Worm (Caenorhabditis elegans) whole organism, L1 larva: Measurements from ENCODE around the gene tsp-2.

Experiments
- C16A3.4 ChIP-seq: fragments of 150-350 bp; optimal IDR thresholded peaks from 2 replicates; lab custom pipeline; 2014; ENCODE audit warnings: missing biosample characterization, missing genetic modification characterization
- F16B12.6 ChIP-seq: fragments of 150-350 bp; optimal IDR thresholded peaks from 2 replicates; lab custom pipeline; 2014; ENCODE audit warnings: missing biosample characterization, missing genetic modification characterization
- Y116A8C.19 ChIP-seq: sonication (generic microtip); optimal IDR thresholded peaks from 2 replicates; lab custom pipeline; 2016; ENCODE audit warnings: missing compliant biosample characterization, missing genetic modification characterization, borderline replicate concordance
- aha-1 ChIP-seq: fragments of 150-350 bp; optimal IDR thresholded peaks from 2 replicates; lab custom pipeline; 2014; ENCODE audit warnings: missing biosample characterization, missing genetic modification characterization
- aly-2 ChIP-seq: fragments of 150-350 bp; optimal IDR thresholded peaks from 2 replicates; lab custom pipeline; 2014; ENCODE audit warnings: missing biosample characterization, missing genetic modification characterization
- ama-1 ChIP-seq: fragments of 150-350 bp; optimal IDR thresholded peaks from 2 replicates; lab custom pipeline; 2014
- blmp-1 ChIP-seq: fragments of 150-350 bp; optimal IDR thresholded peaks from 2 replicates; lab custom pipeline; 2014; ENCODE audit warnings: missing biosample characterization, missing genetic modification characterization
- ceh-8 ChIP-seq: fragments of 200-800 bp; sonication (Bioruptor generic); optimal IDR thresholded peaks from 2 replicates; lab custom pipeline; 2018; ENCODE audit warnings: mild to moderate bottlenecking, missing genetic modification characterization, moderate library complexity, missing compliant biosample characterization
- ceh-90 ChIP-seq: sonication (generic microtip); optimal IDR thresholded peaks from 2 replicates; lab custom pipeline; 2016; ENCODE audit warnings: missing genetic modification characterization, missing compliant biosample characterization
- ces-1 ChIP-seq: fragments of 150-350 bp; optimal IDR thresholded peaks from 2 replicates; lab custom pipeline; 2014; ENCODE audit warnings: missing biosample characterization, missing genetic modification reagents, missing genetic modification characterization
- dsc-1 ChIP-seq: sonication (generic microtip); optimal IDR thresholded peaks from 2 replicates; lab custom pipeline; 2016; ENCODE audit warnings: mild to moderate bottlenecking, missing genetic modification characterization, missing compliant biosample characterization
- egl-27 ChIP-seq, 2 experiments: fragments of 150-350 bp in 1 of 2; sonication (generic microtip); optimal IDR thresholded peaks; 3 replicates each; lab custom pipeline; 2017 to 2018; ENCODE audit warnings: missing biosample characterization in 2 of 2, missing genetic modification characterization in 2 of 2, missing genetic modification reagents in 2 of 2
- elt-2 ChIP-seq: sonication (generic microtip); optimal IDR thresholded peaks from 2 replicates; lab custom pipeline; 2016; ENCODE audit warnings: missing genetic modification characterization, mild to moderate bottlenecking, inconsistent platforms, missing compliant biosample characterization, missing genetic modification reagents
- elt-3 ChIP-seq, 6 experiments: fragments of 150-350 bp in 1 of 6; sonication (generic microtip); optimal IDR thresholded peaks; 2 replicates each; lab custom pipeline; 2017 to 2018; ENCODE audit warnings: missing biosample characterization in 6 of 6, missing genetic modification characterization in 6 of 6, inconsistent platforms in 1 of 6
- ets-5 ChIP-seq: fragments of 200-800 bp; sonication (Bioruptor generic); IDR thresholded peaks from 2 replicates; pipeline ENCODE4 v1.3.6; 2022; ENCODE audit warnings: missing genetic modification characterization, missing compliant biosample characterization
- hlh-4 ChIP-seq: sonication (generic microtip); optimal IDR thresholded peaks from 2 replicates; lab custom pipeline; 2016; ENCODE audit warnings: mild to moderate bottlenecking, missing genetic modification characterization, missing compliant biosample characterization
- lin-15B ChIP-seq: fragments of 150-350 bp; sonication (generic microtip); optimal IDR thresholded peaks from 3 replicates; lab custom pipeline; 2014; ENCODE audit warnings: missing biosample characterization, missing genetic modification characterization
- lin-39 ChIP-seq: fragments of 150-350 bp; optimal IDR thresholded peaks from 2 replicates; lab custom pipeline; 2014; ENCODE audit warnings: missing biosample characterization, missing genetic modification reagents, missing genetic modification characterization
- lir-3 ChIP-seq: sonication (generic microtip); optimal IDR thresholded peaks from 2 replicates; lab custom pipeline; 2016; ENCODE audit warnings: mild to moderate bottlenecking, missing genetic modification characterization, moderate library complexity, missing compliant biosample characterization; ENCODE audit not compliant: poor library complexity
- lsy-2 ChIP-seq, 2 experiments: fragments of 150-350 bp; optimal IDR thresholded peaks; 2 replicates each; lab custom pipeline; 2014; ENCODE audit warnings: missing biosample characterization in 2 of 2, missing genetic modification characterization in 2 of 2
- mef-2 ChIP-seq: fragments of 150-350 bp; optimal IDR thresholded peaks from 2 replicates; lab custom pipeline; 2014; ENCODE audit warnings: missing biosample characterization, missing genetic modification characterization
- nhr-12 ChIP-seq: sonication (generic microtip); optimal IDR thresholded peaks from 2 replicates; lab custom pipeline; 2017; ENCODE audit warnings: missing biosample characterization, missing genetic modification characterization
- nhr-90 ChIP-seq: sonication (generic microtip); optimal IDR thresholded peaks from 2 replicates; lab custom pipeline; 2016; ENCODE audit warnings: mild to moderate bottlenecking, missing genetic modification characterization, missing compliant biosample characterization; ENCODE audit not compliant: poor library complexity
- pax-3 ChIP-seq: fragments of 200-800 bp; sonication (Bioruptor generic); optimal IDR thresholded peaks from 2 replicates; lab custom pipeline; 2018; ENCODE audit warnings: mild to moderate bottlenecking, missing genetic modification characterization, moderate library complexity, missing compliant biosample characterization
- skn-1 ChIP-seq: fragments of 150-350 bp; optimal IDR thresholded peaks from 2 replicates; lab custom pipeline; 2014; ENCODE audit warnings: missing biosample characterization, missing genetic modification characterization
- sox-4 ChIP-seq: sonication (generic microtip); optimal IDR thresholded peaks from 2 replicates; lab custom pipeline; 2016; ENCODE audit warnings: missing genetic modification characterization, missing compliant biosample characterization
- tlp-1 ChIP-seq: fragments of 150-350 bp; optimal IDR thresholded peaks from 2 replicates; lab custom pipeline; 2014; ENCODE audit warnings: missing biosample characterization, missing genetic modification characterization
- unc-30 ChIP-seq: sonication (generic microtip); optimal IDR thresholded peaks from 2 replicates; lab custom pipeline; 2017; ENCODE audit warnings: missing biosample characterization, missing genetic modification characterization
- xbp-1 ChIP-seq: sonication (generic microtip); optimal IDR thresholded peaks from 2 replicates; lab custom pipeline; 2016; ENCODE audit warnings: missing genetic modification characterization, missing compliant biosample characterization
- zag-1 ChIP-seq: fragments of 150-350 bp; optimal IDR thresholded peaks from 2 replicates; lab custom pipeline; 2014; ENCODE audit warnings: missing biosample characterization, missing genetic modification characterization
- ztf-11 ChIP-seq, 2 experiments: sonication (generic microtip); optimal IDR thresholded peaks; 2 replicates each; lab custom pipeline; 2016 to 2017; ENCODE audit warnings: missing genetic modification characterization in 2 of 2, missing biosample characterization in 1 of 2, missing compliant biosample characterization in 1 of 2
- ztf-4 ChIP-seq: fragments of 150-350 bp; optimal IDR thresholded peaks from 2 replicates; lab custom pipeline; 2014; ENCODE audit warnings: missing biosample characterization, missing genetic modification characterization

tsp-2 gene

DNA sequence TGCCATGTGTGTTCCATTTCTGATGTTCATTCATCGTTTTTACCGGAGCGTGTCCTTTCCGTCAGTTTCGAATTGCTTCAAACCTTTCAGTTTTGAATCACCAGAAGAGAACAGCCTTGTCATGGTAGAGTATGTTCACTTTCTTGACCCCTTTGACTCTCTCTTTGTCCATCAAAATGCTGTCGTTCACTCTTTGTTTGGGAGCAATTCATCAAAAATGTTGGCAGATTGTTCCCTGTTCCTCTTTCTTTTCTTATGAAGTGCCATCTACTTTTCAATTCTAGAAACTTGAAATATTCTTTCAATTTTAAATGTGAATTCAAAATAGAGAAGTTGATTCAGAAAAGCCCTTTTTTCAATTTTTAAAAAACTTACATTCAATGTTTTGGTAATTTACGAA, 43.6 kb upstream of the tsp-2 start:
- TF ChIP-seq elt-2 (no peak), hlh-4 (tag; lab: Kevin White, UChicago) (no peak), elt-3 (tag; optimal IDR thresholded peaks at IDR 0.05; lab: Kevin White, UChicago) (no peak), ceh-8 (no peak), Y116A8C.19 (tag; lab: Kevin White, UChicago) (no peak), ztf-11 (tag; optimal IDR thresholded peaks at IDR 0.05; lab: Kevin White, UChicago) (no peak), zag-1 (tag; lab: Kevin White, UChicago) (no peak), blmp-1 (tag; lab: Kevin White, UChicago) (no peak), unc-30 (tag; lab: Kevin White, UChicago) (no peak), mef-2 (tag; lab: Kevin White, UChicago) (no peak), xbp-1 (tag; lab: Kevin White, UChicago) (no peak), lin-15B (tag; lab: Kevin White, UChicago) (no peak)

DNA sequence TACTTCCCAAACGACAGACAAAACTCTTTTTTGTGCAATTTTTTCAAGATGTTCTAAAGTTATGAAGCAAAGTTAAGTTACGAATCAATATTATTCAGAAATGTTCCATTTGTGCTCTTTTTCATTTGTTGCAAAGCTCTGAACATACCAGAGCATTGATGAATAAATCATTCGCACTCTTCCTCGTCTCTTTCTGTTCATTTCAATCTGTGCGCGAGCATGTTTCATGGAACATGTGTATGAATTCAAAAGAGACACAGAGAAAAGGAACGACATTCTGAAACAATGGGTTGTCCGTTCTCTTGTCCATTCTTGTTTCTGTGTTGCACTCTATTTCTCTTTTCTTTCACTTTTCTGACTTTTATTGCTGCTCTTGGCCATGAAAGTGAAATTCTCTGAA, 42.6 kb upstream of the tsp-2 start:
- TF ChIP-seq lir-3 (tag; lab: Kevin White, UChicago) = no peak
- TF ChIP-seq skn-1 (tag; lab: Kevin White, UChicago) = no peak
- no peak for TF ChIP-seq ets-5 (GFP tag; lab: Robert Waterston, UW)
- no peak for TF ChIP-seq egl-27 (tag; optimal IDR thresholded peaks at IDR 0.05; lab: Kevin White, UChicago)
- no peak for TF ChIP-seq F16B12.6 (tag; lab: Kevin White, UChicago)
- no peak for TF ChIP-seq ceh-90 (tag; lab: Kevin White, UChicago)
- TF ChIP-seq tlp-1 (tag; lab: Kevin White, UChicago) = no peak
- TF ChIP-seq aly-2 = no peak
- no peak for TF ChIP-seq ces-1 (GFP tag; lab: Kevin White, UChicago)

DNA sequence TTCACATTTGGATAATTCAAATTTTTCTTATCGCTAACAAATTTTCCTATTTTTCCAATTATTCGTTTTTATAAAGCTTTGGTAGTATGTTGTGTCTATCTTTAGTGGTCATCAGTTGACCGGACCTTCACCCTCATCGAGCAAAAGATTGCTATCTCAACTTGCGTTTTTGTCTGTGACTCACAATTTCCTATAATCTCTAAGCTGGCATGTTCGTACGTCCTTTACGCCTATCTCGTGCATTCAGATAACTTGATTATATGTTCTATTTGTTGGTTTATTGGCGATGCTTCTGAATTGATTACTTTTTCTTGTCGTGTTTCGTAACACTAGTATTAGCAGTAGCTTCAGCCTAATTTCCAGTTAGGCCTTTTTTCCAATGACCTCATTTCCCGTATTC, 41.8 kb upstream of the tsp-2 start:
- TF ChIP-seq ceh-8 = no peak
- no peak for TF ChIP-seq lir-3 (tag; lab: Kevin White, UChicago)
- TF ChIP-seq elt-3 (tag; optimal IDR thresholded peaks at IDR 0.05; lab: Kevin White, UChicago) = no peak
- no peak for TF ChIP-seq ama-1
- no peak for TF ChIP-seq F16B12.6 (tag; lab: Kevin White, UChicago)
- no peak for TF ChIP-seq nhr-90 (tag; lab: Kevin White, UChicago)
- TF ChIP-seq unc-30 (tag; lab: Kevin White, UChicago) = no peak
- TF ChIP-seq sox-4 (tag; lab: Kevin White, UChicago) = no peak
- TF ChIP-seq C16A3.4 (tag; lab: Kevin White, UChicago) = no peak
- no peak for TF ChIP-seq lin-39 (tag; lab: Kevin White, UChicago)

DNA sequence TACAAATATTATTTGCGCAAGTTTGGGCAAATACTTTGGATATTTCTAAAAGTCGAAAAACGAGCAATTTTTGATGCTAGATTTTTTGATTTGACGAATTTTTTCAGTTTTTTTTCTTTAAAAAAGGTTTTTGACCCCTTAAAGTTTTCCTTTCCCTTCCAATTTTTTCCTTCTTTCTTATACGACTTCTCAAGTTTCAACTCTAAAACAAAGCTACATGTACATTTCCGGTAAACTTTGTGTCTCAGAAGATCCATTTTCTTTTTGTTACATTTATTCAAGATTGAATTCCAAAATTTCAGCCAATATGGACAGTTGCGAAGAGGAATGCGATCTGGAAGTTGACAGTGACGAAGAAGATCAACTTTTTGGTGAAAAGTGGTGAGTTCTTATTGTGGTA, 41.1 kb upstream of the tsp-2 start, which contains the start of gene mig-10:
Gene mig-10 (plus strand): TSS at position 301 of the 400 bp plus-strand sequence.
- TF ChIP-seq pax-3 (tag; lab: Kevin White, UChicago) (no peak), sox-4 (tag; lab: Kevin White, UChicago) (no peak)
- TF ChIP-seq, all 84 proteins: peak for 0

DNA sequence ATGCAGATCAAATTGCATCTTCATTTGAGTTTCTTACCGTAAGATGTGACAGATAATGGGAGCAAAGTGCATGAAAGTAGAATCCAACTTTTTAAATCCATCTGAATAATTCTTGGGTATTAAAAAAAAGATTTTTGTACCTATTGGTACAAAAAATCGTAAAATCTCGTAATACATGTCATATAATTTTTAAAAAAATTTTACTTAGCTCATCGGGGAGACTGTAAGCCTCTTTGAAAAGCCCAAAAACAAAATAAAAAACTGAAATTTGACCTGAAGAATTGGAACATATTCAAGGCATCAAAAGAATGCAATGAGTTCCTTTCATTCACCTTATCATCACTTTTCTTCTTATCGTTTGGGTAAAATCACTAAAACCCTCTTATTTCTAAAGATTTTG, 38.1 kb upstream of the tsp-2 start, which contains the start of gene clec-160:
Gene clec-160 (minus strand): TSS at position 101 of the 400 bp plus-strand sequence.
- TF ChIP-seq ceh-90 (tag; lab: Kevin White, UChicago) (no peak), dsc-1 (tag; lab: Kevin White, UChicago) (no peak), ztf-4 (tag; lab: Kevin White, UChicago) (no peak), nhr-12 (no peak), skn-1 (tag; lab: Kevin White, UChicago) (no peak), lir-3 (tag; lab: Kevin White, UChicago) (no peak), elt-2 (no peak), lsy-2 (tag; optimal IDR thresholded peaks at IDR 0.05; lab: Kevin White, UChicago) (no peak)

DNA sequence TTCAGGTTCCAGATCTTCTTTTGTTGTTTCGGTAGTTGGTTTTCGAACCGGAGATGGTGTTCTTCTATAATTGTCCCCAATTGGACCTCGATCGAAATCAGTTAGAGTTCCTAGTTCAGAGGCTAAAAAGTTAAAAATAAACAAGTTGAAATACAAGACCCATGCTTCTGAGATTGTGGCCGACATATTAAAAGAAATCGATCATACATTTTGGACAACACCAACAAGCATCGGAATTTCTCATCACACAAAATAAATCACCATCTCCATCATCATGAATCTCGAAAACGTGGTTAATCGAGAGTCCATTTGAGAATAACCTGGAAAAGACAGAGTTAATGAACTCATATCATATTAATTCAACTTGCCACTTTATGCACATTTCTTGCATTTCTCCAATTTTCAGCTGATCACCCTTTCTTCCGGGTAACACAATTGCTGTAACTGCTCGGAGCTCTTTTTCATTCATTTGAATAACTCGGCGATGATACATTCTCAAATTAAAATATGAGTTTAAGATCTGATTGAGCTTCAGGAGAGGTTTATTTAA, 34.0 kb upstream of the tsp-2 start, which contains the start of the genes mps-4 and F09G8.10:
Gene mps-4 (minus strand): TSS at position 101 of the 550 bp plus-strand sequence.
Gene F09G8.10 (minus strand): TSS at position 500 of the 550 bp plus-strand sequence.
- TF ChIP-seq aha-1 (tag; lab: Kevin White, UChicago) (no peak), lin-39 (tag; lab: Kevin White, UChicago) (no peak), aly-2 (no peak)
